Fruit fly (Drosophila melanogaster) whole organism, embryonic: ENCODE data around the gene CG31957.

Experiments used
- Ada2b ChIP-seq: fragments of 200-800 bp; sonication (Bioruptor generic); IDR thresholded peaks from 2 replicates; pipeline ENCODE4 v1.3.6; 2022; ENCODE audit warnings: missing biosample characterization, missing genetic modification characterization
- B-H1 ChIP-seq: fragments of 200-800 bp; sonication (Bioruptor generic); IDR thresholded peaks from 3 replicates; pipeline ENCODE4 v1.3.6; 2022; ENCODE audit warnings: missing biosample characterization, missing genetic modification characterization
- Bdp1 ChIP-seq: fragments of 200-800 bp; sonication (Bioruptor generic); optimal IDR thresholded peaks from 3 replicates; lab custom pipeline; 2016; ENCODE audit warnings: missing biosample characterization, missing genetic modification characterization
- Bteb2 ChIP-seq: fragments of 200-800 bp; sonication (Bioruptor generic); optimal IDR thresholded peaks from 2 replicates; lab custom pipeline; 2016; ENCODE audit warnings: missing biosample characterization, missing genetic modification characterization
- CG10462 ChIP-seq: fragments of 200-800 bp; sonication (Bioruptor generic); optimal IDR thresholded peaks from 2 replicates; lab custom pipeline; 2016; ENCODE audit warnings: missing biosample characterization, missing genetic modification characterization
- CG10543 ChIP-seq: fragments of 200-800 bp; sonication (Bioruptor generic); optimal IDR thresholded peaks from 3 replicates; lab custom pipeline; 2017; ENCODE audit warnings: missing biosample characterization, mild to moderate bottlenecking, missing genetic modification characterization, moderate library complexity
- CG10654 ChIP-seq: fragments of 200-800 bp; sonication (Bioruptor generic); optimal IDR thresholded peaks from 2 replicates; lab custom pipeline; 2016; ENCODE audit warnings: missing biosample characterization, missing genetic modification characterization
- CG11695 ChIP-seq: fragments of 200-800 bp; sonication (Bioruptor generic); IDR thresholded peaks from 3 replicates; pipeline ENCODE4 v1.3.6; 2022; ENCODE audit warnings: missing biosample characterization, missing genetic modification characterization
- CG1233 ChIP-seq: fragments of 200-800 bp; sonication (Bioruptor generic); optimal IDR thresholded peaks from 4 replicates; lab custom pipeline; 2018; ENCODE audit warnings: missing biosample characterization, mild to moderate bottlenecking, missing genetic modification characterization
- CG12744 ChIP-seq: fragments of 200-800 bp; sonication (Bioruptor generic); optimal IDR thresholded peaks from 2 replicates; lab custom pipeline; 2016; ENCODE audit warnings: missing biosample characterization, missing genetic modification characterization
- CG13296 ChIP-seq: fragments of 200-800 bp; sonication (Bioruptor generic); optimal IDR thresholded peaks from 3 replicates; lab custom pipeline; 2018; ENCODE audit warnings: missing biosample characterization, mild to moderate bottlenecking, missing genetic modification characterization
- CG14667 ChIP-seq: fragments of 200-800 bp; sonication (Bioruptor generic); IDR thresholded peaks from 2 replicates; pipeline ENCODE4 v1.3.6; 2022; ENCODE audit warnings: missing biosample characterization, missing genetic modification characterization
- CG16779 ChIP-seq: fragments of 200-800 bp; sonication (Bioruptor generic); IDR thresholded peaks from 2 replicates; pipeline ENCODE4 v1.3.6; 2022; ENCODE audit warnings: missing biosample characterization, missing genetic modification characterization
- CG17385 ChIP-seq: fragments of 200-800 bp; sonication (Bioruptor generic); optimal IDR thresholded peaks from 3 replicates; lab custom pipeline; 2018; ENCODE audit warnings: missing biosample characterization, mild to moderate bottlenecking, missing genetic modification characterization
- CG18764 ChIP-seq: fragments of 200-800 bp; sonication (Bioruptor generic); optimal IDR thresholded peaks from 3 replicates; lab custom pipeline; 2016; ENCODE audit warnings: missing biosample characterization, missing genetic modification characterization
- CG2120 ChIP-seq: fragments of 200-800 bp; sonication (Bioruptor generic); optimal IDR thresholded peaks from 3 replicates; lab custom pipeline; 2016; ENCODE audit warnings: missing biosample characterization, missing genetic modification characterization
- CG2875 ChIP-seq: fragments of 200-800 bp; sonication (Bioruptor generic); optimal IDR thresholded peaks from 2 replicates; lab custom pipeline; 2017; ENCODE audit warnings: missing biosample characterization, mild to moderate bottlenecking, missing genetic modification characterization, missing genetic modification reagents
- CG3838 ChIP-seq: fragments of 200-800 bp; sonication (Bioruptor generic); optimal IDR thresholded peaks from 3 replicates; lab custom pipeline; 2016; ENCODE audit warnings: missing biosample characterization, missing genetic modification characterization
- CG42726 ChIP-seq: fragments of 200-800 bp; sonication (Bioruptor generic); IDR thresholded peaks from 2 replicates; pipeline ENCODE4 v1.3.6; 2022; ENCODE audit warnings: missing biosample characterization, missing genetic modification characterization; ENCODE audit not compliant: partially characterized antibody
- CG4707 ChIP-seq: fragments of 200-800 bp; sonication (Bioruptor generic); optimal IDR thresholded peaks from 2 replicates; lab custom pipeline; 2018; ENCODE audit warnings: missing biosample characterization, mild to moderate bottlenecking, missing genetic modification characterization, moderate library complexity
- CG4854 ChIP-seq: fragments of 200-800 bp; sonication (Bioruptor generic); optimal IDR thresholded peaks from 2 replicates; lab custom pipeline; 2016; ENCODE audit warnings: missing biosample characterization, missing genetic modification characterization, inconsistent platforms
- CG6765 ChIP-seq: fragments of 200-800 bp; sonication (Bioruptor generic); optimal IDR thresholded peaks from 3 replicates; lab custom pipeline; 2017; ENCODE audit warnings: missing biosample characterization, mild to moderate bottlenecking, missing genetic modification characterization
- D19A ChIP-seq: fragments of 200-800 bp; optimal IDR thresholded peaks from 3 replicates; lab custom pipeline; 2019; ENCODE audit warnings: missing biosample characterization, mild to moderate bottlenecking, missing genetic modification characterization, moderate library complexity
- Jarid2 ChIP-seq: fragments of 200-800 bp; sonication (Bioruptor generic); optimal IDR thresholded peaks from 3 replicates; lab custom pipeline; 2017; ENCODE audit warnings: mild to moderate bottlenecking, missing biosample characterization, missing genetic modification reagents, missing genetic modification characterization
- MESR4 ChIP-seq: fragments of 200-800 bp; sonication (Bioruptor generic); optimal IDR thresholded peaks from 2 replicates; lab custom pipeline; 2018; ENCODE audit warnings: missing biosample characterization, mild to moderate bottlenecking, missing genetic modification characterization, moderate library complexity
- Med ChIP-seq: fragments of 200-800 bp; sonication (Bioruptor generic); peaks from one replicate; lab custom pipeline; 2016; ENCODE audit warnings: missing biosample characterization, missing genetic modification characterization, mild to moderate bottlenecking, inconsistent platforms, moderate library complexity
- Opbp ChIP-seq: fragments of 200-800 bp; sonication (Bioruptor generic); IDR thresholded peaks from 3 replicates; pipeline ENCODE4 v1.3.6; 2022; ENCODE audit warnings: missing biosample characterization, missing genetic modification characterization; ENCODE audit not compliant: partially characterized antibody
- Side ChIP-seq: fragments of 200-800 bp; sonication (Bioruptor generic); optimal IDR thresholded peaks from 2 replicates; lab custom pipeline; 2016; ENCODE audit warnings: missing biosample characterization, missing genetic modification characterization
- Sin3A ChIP-seq: fragments of >200 bp; optimal IDR thresholded peaks from 2 replicates; lab custom pipeline; 2018
- YL-1 ChIP-seq: fragments of 200-800 bp; sonication (Bioruptor generic); optimal IDR thresholded peaks from 3 replicates; lab custom pipeline; 2017; ENCODE audit warnings: missing biosample characterization, mild to moderate bottlenecking, missing genetic modification characterization
- ap ChIP-seq: fragments of 200-800 bp; sonication (Bioruptor generic); IDR thresholded peaks from 2 replicates; pipeline ENCODE4 v1.3.6; 2022; ENCODE audit warnings: missing biosample characterization, missing genetic modification characterization
- caup ChIP-seq: fragments of 200-800 bp; sonication (Bioruptor generic); optimal IDR thresholded peaks from 3 replicates; lab custom pipeline; 2017; ENCODE audit warnings: missing biosample characterization, mild to moderate bottlenecking, missing genetic modification characterization, moderate library complexity; ENCODE audit not compliant: severe bottlenecking
- crol ChIP-seq: fragments of 200-800 bp; sonication (Bioruptor generic); IDR thresholded peaks from 2 replicates; pipeline ENCODE4 v1.3.6; 2022; ENCODE audit warnings: missing biosample characterization, missing genetic modification characterization
- dm ChIP-seq: fragments of 200-800 bp; sonication (Bioruptor generic); optimal IDR thresholded peaks from 3 replicates; lab custom pipeline; 2016; ENCODE audit warnings: missing biosample characterization, missing genetic modification characterization
- eyg ChIP-seq: fragments of 200-800 bp; sonication (Bioruptor generic); optimal IDR thresholded peaks from 3 replicates; lab custom pipeline; 2016; ENCODE audit warnings: missing biosample characterization, missing genetic modification characterization
- fd64A ChIP-seq: fragments of 200-800 bp; sonication (Bioruptor generic); optimal IDR thresholded peaks from 3 replicates; lab custom pipeline; 2018; ENCODE audit warnings: missing biosample characterization, mild to moderate bottlenecking, missing genetic modification characterization
- gcm ChIP-seq: fragments of 200-800 bp; sonication (Bioruptor generic); optimal IDR thresholded peaks from 2 replicates; lab custom pipeline; 2019; ENCODE audit warnings: missing biosample characterization, mild to moderate bottlenecking, missing genetic modification characterization, moderate library complexity
- gsb ChIP-seq: fragments of 200-800 bp; sonication (Bioruptor generic); IDR thresholded peaks from 2 replicates; pipeline ENCODE4 v1.3.6; 2022; ENCODE audit warnings: missing biosample characterization, missing genetic modification characterization
- kah ChIP-seq: fragments of 200-800 bp; sonication (Bioruptor generic); optimal IDR thresholded peaks from 2 replicates; lab custom pipeline; 2018; ENCODE audit warnings: missing biosample characterization, mild to moderate bottlenecking, missing genetic modification characterization
- lmd ChIP-seq: fragments of 200-800 bp; sonication (Bioruptor generic); IDR thresholded peaks from 2 replicates; pipeline ENCODE4 v1.3.6; 2022; ENCODE audit warnings: missing biosample characterization, missing genetic modification characterization
- lola ChIP-seq, 3 experiments: fragments of >200 bp in 2 of 3; fragments of 200-800 bp in 1 of 3; sonication (Bioruptor generic) in 1 of 3; optimal IDR thresholded peaks; 2 replicates each; lab custom pipeline; 2017 to 2019; ENCODE audit warnings: missing biosample characterization in 3 of 3, missing genetic modification characterization in 3 of 3, mild to moderate bottlenecking in 1 of 3, moderate library complexity in 1 of 3
- lov ChIP-seq, 2 experiments: fragments of 200-800 bp in 1 of 2; fragments of >200 bp in 1 of 2; sonication (Bioruptor generic) in 1 of 2; IDR thresholded peaks in 1 of 2; optimal IDR thresholded peaks in 1 of 2; 2 replicates in 1 of 2; 3 replicates in 1 of 2; pipeline versions ENCODE4 v1.3.6 to Lab custom; 2017 to 2022; ENCODE audit warnings: missing biosample characterization in 1 of 2, missing genetic modification characterization in 1 of 2
- mam ChIP-seq: fragments of 200-800 bp; sonication (Bioruptor generic); optimal IDR thresholded peaks from 3 replicates; lab custom pipeline; 2016; ENCODE audit warnings: missing biosample characterization, missing genetic modification characterization
- pzg ChIP-seq: fragments of 200-800 bp; sonication (Bioruptor generic); optimal IDR thresholded peaks from 3 replicates; lab custom pipeline; 2018; ENCODE audit warnings: missing biosample characterization, mild to moderate bottlenecking, missing genetic modification characterization, moderate library complexity
- schlank ChIP-seq: fragments of 200-800 bp; sonication (Bioruptor generic); optimal IDR thresholded peaks from 2 replicates; lab custom pipeline; 2018; ENCODE audit warnings: missing biosample characterization, mild to moderate bottlenecking, missing genetic modification characterization
- shn ChIP-seq: fragments of 200-800 bp; sonication (Bioruptor generic); optimal IDR thresholded peaks from 3 replicates; lab custom pipeline; 2016; ENCODE audit warnings: missing biosample characterization, missing genetic modification characterization
- sr ChIP-seq: fragments of 200-800 bp; sonication (Bioruptor generic); IDR thresholded peaks from 3 replicates; pipeline ENCODE4 v1.3.6; 2022; ENCODE audit warnings: missing biosample characterization, missing genetic modification characterization
- tin ChIP-seq: fragments of 200-800 bp; sonication (Bioruptor generic); optimal IDR thresholded peaks from 3 replicates; lab custom pipeline; 2016; ENCODE audit warnings: missing biosample characterization, missing genetic modification characterization
- tll ChIP-seq, 2 experiments: fragments of 200-800 bp in 1 of 2; fragments of >200 bp in 1 of 2; sonication (Bioruptor generic) in 1 of 2; optimal IDR thresholded peaks; 2 replicates each; lab custom pipeline; 2017 to 2019; ENCODE audit warnings: missing biosample characterization in 2 of 2, missing genetic modification characterization in 2 of 2, mild to moderate bottlenecking in 1 of 2, moderate library complexity in 1 of 2
- trh ChIP-seq: fragments of 200-800 bp; sonication (Bioruptor generic); optimal IDR thresholded peaks from 2 replicates; lab custom pipeline; 2016; ENCODE audit warnings: missing biosample characterization, missing genetic modification characterization
- unpg ChIP-seq: fragments of 200-800 bp; sonication (Bioruptor generic); optimal IDR thresholded peaks from 3 replicates; lab custom pipeline; 2018; ENCODE audit warnings: missing biosample characterization, mild to moderate bottlenecking, missing genetic modification characterization, moderate library complexity

Gene CG31957

dm6 chr2L:3856372-3856771, 15.9 kb downstream of the CG31957 start (continued):
- TF ChIP-seq Med (GFP tag; lab: Kevin White, UChicago) (peak; percentile 69), lola (GFP tag; optimal IDR thresholded peaks at IDR 0.05; lab: Kevin White, UChicago) (peak in 1 of 3 experiments; percentile 76), gsb (GFP tag; lab: Robert Waterston, UW) (no peak), CG11695 (GFP tag; lab: Robert Waterston, UW) (no peak), caup (GFP tag; lab: Kevin White, UChicago) (no peak), CG16779 (GFP tag; lab: Robert Waterston, UW) (no peak), schlank (tag; lab: Kevin White, UChicago) (no peak), B-H1 (GFP tag; lab: Robert Waterston, UW) (no peak), Ada2b (GFP tag; lab: Robert Waterston, UW) (no peak), unpg (GFP tag; lab: Kevin White, UChicago) (peak; percentile 36), CG10654 (GFP tag; lab: Kevin White, UChicago) (no peak), D19A (tag; lab: Kevin White, UChicago) (peak; percentile 59), CG17385 (GFP tag; lab: Kevin White, UChicago) (peak; percentile 22), ap (GFP tag; lab: Robert Waterston, UW) (no peak), Bdp1 (GFP tag; lab: Kevin White, UChicago) (no peak), tll (GFP tag; optimal IDR thresholded peaks at IDR 0.05; lab: Kevin White, UChicago) (no peak), CG42726 (GFP tag; lab: Robert Waterston, UW) (no peak), CG4707 (GFP tag; lab: Kevin White, UChicago) (no peak), kah (GFP tag; lab: Kevin White, UChicago) (no peak), pzg (GFP tag; lab: Kevin White, UChicago) (no peak), lov (optimal IDR thresholded peaks at IDR 0.05; lab: Kevin White, UChicago) (no peak), lov (GFP tag; IDR thresholded peaks at IDR 0.05; lab: Robert Waterston, UW) (no peak), CG1233 (no peak), CG18764 (GFP tag; lab: Kevin White, UChicago) (peak; percentile 33), eyg (no peak), YL-1 (GFP tag; lab: Kevin White, UChicago) (no peak), CG13296 (GFP tag; lab: Kevin White, UChicago) (no peak), CG2875 (GFP tag; lab: Kevin White, UChicago) (peak; percentile 35), gcm (GFP tag; lab: Kevin White, UChicago) (peak; percentile 40), shn (GFP tag; lab: Kevin White, UChicago) (peak; percentile 13), CG14667 (GFP tag; lab: Robert Waterston, UW) (no peak), Opbp (no peak), CG6765 (GFP tag; lab: Kevin White, UChicago) (no peak), Jarid2 (GFP tag; lab: Kevin White, UChicago) (peak; percentile 7), sr (GFP tag; lab: Robert Waterston, UW) (no peak), crol (GFP tag; lab: Robert Waterston, UW) (no peak), tin (GFP tag; lab: Kevin White, UChicago) (no peak), fd64A (GFP tag; lab: Kevin White, UChicago) (peak; percentile 0), CG12744 (GFP tag; lab: Kevin White, UChicago) (no peak), Side (peak; percentile 25), CG3838 (no peak), CG4854 (GFP tag; lab: Kevin White, UChicago) (no peak), CG2120 (GFP tag; lab: Kevin White, UChicago) (no peak), Sin3A (no peak), Bteb2 (GFP tag; lab: Kevin White, UChicago) (no peak), MESR4 (GFP tag; lab: Kevin White, UChicago) (no peak), CG10462 (GFP tag; lab: Kevin White, UChicago) (no peak), trh (GFP tag; lab: Kevin White, UChicago) (no peak), lmd (peak; percentile 39; the same call in 1 of the 2 replicates), dm (GFP tag; lab: Kevin White, UChicago) (no peak), CG10543 (no peak), mam (GFP tag; lab: Kevin White, UChicago) (no peak)
